Worm (Caenorhabditis elegans): ENCODE data around the gene nfyb-1.
"Not testable (repeated sequence)": the region's sequence is repeated elsewhere in the genome, so short reads cannot be mapped to it uniquely, and the experiment has no call there.

The nfyb-1 gene

DNA sequence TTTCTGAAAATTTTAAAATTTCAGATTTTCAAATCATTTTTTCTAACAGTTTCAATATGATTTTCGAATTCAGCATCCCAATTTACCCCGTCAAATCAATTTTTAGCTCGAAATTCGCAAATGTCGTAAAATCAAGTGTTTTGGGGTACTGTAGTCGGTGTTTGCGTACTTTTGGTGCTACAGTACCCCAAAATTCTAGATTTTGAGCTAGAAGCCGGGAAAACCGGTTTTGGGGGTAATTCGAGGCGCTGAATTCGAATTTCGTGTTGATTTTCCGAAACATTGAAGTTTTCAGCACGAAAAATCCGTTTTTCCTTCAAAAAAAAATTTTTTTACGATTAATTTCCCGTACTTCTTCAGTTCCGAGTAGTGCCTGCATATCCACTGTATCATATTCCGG lies 10.8 kb downstream of the nfyb-1 start:
- TF ChIP-seq unc-62 (GFP tag; optimal IDR thresholded peaks at IDR 0.05): no peak

DNA sequence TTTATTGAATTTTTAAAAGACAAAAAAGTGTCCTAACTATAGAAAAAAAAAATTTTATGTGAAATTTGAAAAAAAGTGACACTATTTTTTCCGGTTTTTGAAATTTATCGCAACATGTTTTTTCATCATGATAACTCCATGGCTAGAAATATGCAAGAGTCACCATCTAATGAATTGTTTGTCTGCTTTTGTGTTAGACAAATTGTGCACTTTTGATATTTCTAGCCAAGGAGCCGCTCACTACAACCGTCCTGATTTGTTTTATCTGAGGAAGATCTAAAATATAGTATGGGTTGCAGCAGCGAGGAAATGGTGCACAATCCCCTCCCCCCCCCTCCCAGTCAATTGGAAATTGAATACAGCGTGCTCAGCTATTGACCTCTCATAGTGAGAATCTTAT lies 12.5 kb downstream of the nfyb-1 start, which contains the start of gene W10D9.1:
W10D9.1 (plus strand) TSS at position 301 of the 400 bp plus-strand sequence.
- not testable (repeated sequence) for TF ChIP-seq unc-62 (GFP tag; optimal IDR thresholded peaks at IDR 0.05)

DNA sequence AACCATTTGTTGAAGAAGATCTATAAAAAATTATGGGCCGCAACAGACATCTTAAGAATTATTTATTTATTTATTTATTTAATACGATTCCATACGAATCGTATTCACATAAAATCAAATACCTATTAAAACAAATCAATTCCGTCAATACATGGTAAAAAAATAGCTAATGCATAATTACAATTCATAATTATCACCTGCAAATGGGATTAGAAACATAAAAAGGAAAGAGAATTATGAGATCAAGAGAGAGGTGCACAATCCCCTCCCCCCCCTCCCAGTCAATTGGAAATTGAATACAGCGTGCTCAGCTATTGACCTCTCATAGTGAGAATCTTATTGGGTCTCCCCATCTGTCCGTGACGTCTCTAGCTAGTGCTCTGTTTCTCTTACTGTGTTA lies 26.1 kb downstream of the nfyb-1 start, which contains the start of gene C24H12.1:
C24H12.1 (plus strand) TSS at position 301 of the 400 bp plus-strand sequence.
- not testable (repeated sequence) for TF ChIP-seq unc-62 (GFP tag; optimal IDR thresholded peaks at IDR 0.05)

DNA sequence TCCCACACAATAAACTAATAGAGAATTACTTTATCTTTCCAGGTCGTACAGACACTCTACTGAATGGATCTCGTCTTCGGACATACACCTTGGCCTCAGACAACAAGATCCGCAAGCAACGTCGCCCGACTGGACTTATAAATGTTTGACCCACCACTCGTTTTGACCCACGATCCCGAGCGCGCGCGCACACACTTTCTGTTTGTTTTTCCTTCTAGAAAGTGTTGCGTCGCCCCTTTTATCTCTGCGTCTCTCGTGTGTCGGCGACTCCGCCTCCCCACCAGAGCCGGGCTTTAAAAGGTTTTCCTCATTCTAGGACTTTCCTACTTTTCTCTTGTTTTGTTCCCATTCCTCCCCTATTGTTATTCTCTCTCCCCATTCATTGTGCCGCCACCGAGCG lies 29.9 kb downstream of the nfyb-1 start:
- TF ChIP-seq unc-62 (GFP tag; optimal IDR thresholded peaks at IDR 0.05): no peak

DNA sequence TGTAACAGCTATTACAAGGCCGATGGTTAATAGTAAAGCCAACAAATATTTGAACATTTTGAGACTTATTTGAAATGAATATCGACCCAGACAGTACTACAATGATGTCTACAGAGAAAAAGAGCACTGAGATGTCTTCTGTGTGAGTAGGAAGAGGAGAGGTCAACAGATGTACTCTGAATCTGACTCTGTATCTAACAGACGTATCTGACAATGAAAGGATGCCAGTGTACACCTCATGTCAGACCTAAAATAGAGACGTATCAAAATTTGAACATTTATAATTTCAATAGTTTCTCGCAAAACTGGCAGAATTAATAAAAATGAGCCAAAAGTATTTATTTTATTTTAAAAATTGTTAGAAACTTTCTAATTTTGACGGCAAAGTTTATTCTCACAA lies 44.1 kb downstream of the nfyb-1 start, which contains the start of gene C24H12.8:
C24H12.8 (minus strand) TSS at position 101 of the 400 bp plus-strand sequence.
- TF ChIP-seq unc-62 (GFP tag; optimal IDR thresholded peaks at IDR 0.05): no peak

DNA sequence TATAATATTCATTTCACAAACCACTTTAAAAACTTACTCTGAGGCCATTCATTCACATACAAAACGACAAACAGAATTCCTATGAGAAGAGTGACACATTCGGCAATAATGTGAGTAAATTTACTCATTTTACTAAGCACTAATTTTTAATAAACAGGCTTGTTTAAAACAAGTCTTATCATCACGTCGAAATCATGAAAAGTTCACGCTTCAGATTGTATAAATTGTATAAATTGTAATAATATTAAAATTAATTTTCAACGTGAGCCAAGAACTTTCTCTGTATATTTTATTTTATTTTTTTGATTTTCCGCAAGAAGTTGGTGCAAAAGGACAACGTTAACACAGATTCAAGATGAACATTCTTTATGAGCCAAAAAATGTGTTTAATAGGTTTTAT lies 48.4 kb downstream of the nfyb-1 start, which contains the start of gene C24H12.6:
C24H12.6 (minus strand) TSS at position 101 of the 400 bp plus-strand sequence.
- TF ChIP-seq unc-62 (GFP tag; optimal IDR thresholded peaks at IDR 0.05): no peak
